Worm (Caenorhabditis elegans): ENCODE results near the gene fat-5.

- TF ChIP-seq lin-15B (tag; optimal IDR thresholded peaks at IDR 0.05) (no peak), zag-1 (tag; optimal IDR thresholded peaks at IDR 0.05) (no peak), nhr-77 (tag; optimal IDR thresholded peaks at IDR 0.05) (no peak), nhr-10 (tag; optimal IDR thresholded peaks at IDR 0.05) (no peak), nhr-28 (tag; optimal IDR thresholded peaks at IDR 0.05) (no peak)
Observed at ce11 chrV:17722553-17722952, 2.3 kb upstream of the fat-5 start.

Measured in whole organism, L4 larva.